Fruit fly (Drosophila melanogaster): ENCODE data around the gene cutlet.

- TF ChIP-seq psq (optimal IDR thresholded peaks at IDR 0.05): no peak
- TF ChIP-seq Dll (optimal IDR thresholded peaks at IDR 0.05): no peak
- no peak for TF ChIP-seq CG8478 (optimal IDR thresholded peaks at IDR 0.05)
These were observed 15.1 kb downstream of the cutlet start, which contains the start of gene IM33 for dm6 chr2L:3696438-3696837.

All from whole organism.